Fruit fly (Drosophila melanogaster) whole organism, pupa: ENCODE data around the gene CG32564.

Experiments used
- CG17806 ChIP-seq: fragments of 200-800 bp; sonication (Bioruptor generic); optimal IDR thresholded peaks from 2 replicates; lab custom pipeline; 2018; ENCODE audit warnings: missing biosample characterization, mild to moderate bottlenecking, missing genetic modification characterization, moderate library complexity
- CG32121 ChIP-seq: fragments of 200-800 bp; sonication (Bioruptor generic); IDR thresholded peaks from 2 replicates; pipeline ENCODE4 v1.3.6; 2022; ENCODE audit warnings: missing biosample characterization, missing genetic modification characterization
- CG34367 ChIP-seq: fragments of 200-800 bp; sonication (Bioruptor generic); optimal IDR thresholded peaks from 2 replicates; lab custom pipeline; 2018; ENCODE audit warnings: missing biosample characterization, mild to moderate bottlenecking, missing genetic modification characterization
- CG4496 ChIP-seq: fragments of 200-800 bp; sonication (Bioruptor generic); IDR thresholded peaks from 3 replicates; pipeline ENCODE4 v1.3.6; 2022; ENCODE audit warnings: missing biosample characterization, missing genetic modification characterization
- CG8159 ChIP-seq: fragments of 200-800 bp; sonication (Bioruptor generic); optimal IDR thresholded peaks from 3 replicates; lab custom pipeline; 2018; ENCODE audit warnings: missing biosample characterization, mild to moderate bottlenecking, missing genetic modification characterization, moderate library complexity
- D1 ChIP-seq: fragments of 200-800 bp; sonication (Bioruptor generic); optimal IDR thresholded peaks from 2 replicates; lab custom pipeline; 2018; ENCODE audit warnings: missing biosample characterization, mild to moderate bottlenecking, missing genetic modification characterization, moderate library complexity
- Ets98B ChIP-seq: fragments of 200-800 bp; sonication (Bioruptor generic); IDR thresholded peaks from 2 replicates; pipeline ENCODE4 v1.3.6; 2022; ENCODE audit warnings: missing biosample characterization, missing genetic modification characterization
- Pif1A ChIP-seq: fragments of 200-800 bp; sonication (Bioruptor generic); optimal IDR thresholded peaks from 3 replicates; lab custom pipeline; 2016; ENCODE audit warnings: missing biosample characterization, missing genetic modification characterization
- Pif1B ChIP-seq: fragments of 200-800 bp; sonication (Bioruptor generic); optimal IDR thresholded peaks from 3 replicates; lab custom pipeline; 2016; ENCODE audit warnings: missing biosample characterization, missing genetic modification characterization
- Snoo ChIP-seq: fragments of 200-800 bp; sonication (Bioruptor generic); optimal IDR thresholded peaks from 3 replicates; lab custom pipeline; 2017; ENCODE audit warnings: missing biosample characterization, mild to moderate bottlenecking, missing genetic modification characterization, inconsistent platforms
- fd96Ca ChIP-seq: fragments of 200-800 bp; sonication (Bioruptor generic); IDR thresholded peaks from 3 replicates; pipeline ENCODE4 v1.3.6; 2022; ENCODE audit warnings: missing biosample characterization, missing genetic modification characterization
- rn ChIP-seq: fragments of 200-800 bp; sonication (Bioruptor generic); IDR thresholded peaks from 2 replicates; pipeline ENCODE4 v1.3.6; 2022; ENCODE audit warnings: missing biosample characterization, missing genetic modification characterization

DNA sequence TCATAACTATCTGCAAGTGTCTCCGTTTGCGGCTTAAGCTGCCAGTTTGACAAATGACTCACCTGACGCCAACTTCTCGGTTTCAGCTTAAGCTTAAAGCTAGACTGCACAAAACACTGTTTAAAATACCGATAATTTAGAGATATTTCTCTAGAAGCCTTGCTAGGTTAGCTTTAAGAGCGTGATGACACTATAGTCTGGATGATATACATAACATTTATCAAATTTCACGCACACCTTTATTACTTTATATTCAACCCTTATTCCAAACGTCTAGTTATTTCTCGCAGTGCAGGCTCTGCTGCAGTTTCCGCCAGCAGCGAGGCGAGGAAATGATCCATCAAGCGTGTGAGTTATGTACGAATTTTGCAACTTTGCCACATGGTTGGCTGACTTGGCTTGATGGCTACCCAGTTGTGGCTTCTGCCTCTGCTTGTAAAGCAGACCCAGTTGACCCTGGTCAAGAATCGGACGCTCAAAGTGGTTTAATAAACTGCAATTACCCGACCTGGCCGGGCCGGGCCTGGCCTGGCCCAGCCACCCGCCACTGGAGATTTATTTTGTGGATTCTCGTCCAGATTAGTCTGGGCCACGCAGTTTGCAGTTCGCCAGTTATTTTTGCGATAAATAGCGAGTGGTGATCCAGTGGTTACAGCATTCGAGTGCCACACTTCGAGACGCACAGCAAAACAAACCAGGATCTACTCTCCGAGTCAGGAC is 12.2 kb downstream of the CG32564 start, which contains the start of gene CG12998:
- TF ChIP-seq CG17806: no peak
- TF ChIP-seq rn (GFP tag; lab: Robert Waterston, UW): no peak
- no peak for TF ChIP-seq Snoo (tag; lab: Kevin White, UChicago)
- no peak for TF ChIP-seq D1 (tag; lab: Kevin White, UChicago)
- TF ChIP-seq CG32121 (GFP tag; lab: Robert Waterston, UW): no peak
- peak; percentile 59 for TF ChIP-seq CG8159
- peak; percentile 64; the same call in 2 of the 3 replicates for TF ChIP-seq fd96Ca (GFP tag; lab: Robert Waterston, UW)
- TF ChIP-seq Pif1A (GFP tag; lab: Kevin White, UChicago): no peak
- no peak for TF ChIP-seq CG34367 (tag; lab: Kevin White, UChicago)
- peak; percentile 47 for TF ChIP-seq Ets98B (GFP tag; lab: Robert Waterston, UW)
- TF ChIP-seq CG4496 (GFP tag; lab: Robert Waterston, UW): peak; percentile 65; the same call in 2 of the 3 replicates
- peak; percentile 28 for TF ChIP-seq Pif1B (GFP tag; lab: Kevin White, UChicago)
